Fruit fly (Drosophila melanogaster) whole organism: Measurements from ENCODE around the gene CG43051.

Experiments
- CG8478 ChIP-seq: fragments of >200 bp; optimal IDR thresholded peaks from 2 replicates; lab custom pipeline; 2018; ENCODE audit warnings: inconsistent platforms
- Dll ChIP-seq: fragments of >200 bp; optimal IDR thresholded peaks from 2 replicates; lab custom pipeline; 2017
- EcR ChIP-seq, 2 experiments: fragments of >200 bp; optimal IDR thresholded peaks; 2 replicates each; lab custom pipeline; 2017; ENCODE audit warnings: missing biosample characterization in 2 of 2, missing genetic modification characterization in 2 of 2, missing genetic modification reagents in 2 of 2
- pan ChIP-seq: fragments of >200 bp; optimal IDR thresholded peaks from 2 replicates; lab custom pipeline; 2017
- psq ChIP-seq: fragments of >200 bp; optimal IDR thresholded peaks from 2 replicates; lab custom pipeline; 2017
- usp ChIP-seq: fragments of >200 bp; optimal IDR thresholded peaks from 2 replicates; lab custom pipeline; 2017; ENCODE audit warnings: missing biosample characterization, missing genetic modification characterization, mixed read lengths

- no peak for TF ChIP-seq CG8478 (lab: Kevin White, UChicago)
- TF ChIP-seq EcR (GFP tag; optimal IDR thresholded peaks at IDR 0.05; lab: Kevin White, UChicago): no peak
- no peak for TF ChIP-seq Dll (lab: Kevin White, UChicago)
- no peak for TF ChIP-seq usp (GFP tag; lab: Kevin White, UChicago)
- no peak for TF ChIP-seq psq
- no peak for TF ChIP-seq pan (lab: Kevin White, UChicago)
Measured at dm6 chr2L:12505662-12506061, 2.1 kb upstream of the CG43051 start.
